Fruit fly (Drosophila melanogaster) whole organism, embryonic: ENCODE measurements around the gene CG7742.

Source experiments
- Ada2b ChIP-seq: fragments of 200-800 bp; sonication (Bioruptor generic); IDR thresholded peaks from 2 replicates; pipeline ENCODE4 v1.3.6; 2022; ENCODE audit warnings: missing biosample characterization, missing genetic modification characterization
- Adf1 ChIP-seq: fragments of 200-800 bp; sonication (Bioruptor generic); IDR thresholded peaks from 2 replicates; pipeline ENCODE4 v1.3.6; 2022; ENCODE audit warnings: missing biosample characterization, missing genetic modification characterization
- Atf-2 ChIP-seq: fragments of 200-800 bp; sonication (Bioruptor generic); optimal IDR thresholded peaks from 2 replicates; lab custom pipeline; 2016; ENCODE audit warnings: missing biosample characterization, missing genetic modification characterization
- BEAF-32 ChIP-seq: fragments of 200-800 bp; sonication (Bioruptor generic); optimal IDR thresholded peaks from 3 replicates; lab custom pipeline; 2017; ENCODE audit warnings: missing biosample characterization, missing genetic modification characterization, mild to moderate bottlenecking, moderate library complexity, missing genetic modification reagents
- CG10147 ChIP-seq: fragments of 200-800 bp; sonication (Bioruptor generic); optimal IDR thresholded peaks from 2 replicates; lab custom pipeline; 2019; ENCODE audit warnings: missing biosample characterization, mild to moderate bottlenecking, missing genetic modification characterization, moderate library complexity
- CG10654 ChIP-seq: fragments of 200-800 bp; sonication (Bioruptor generic); optimal IDR thresholded peaks from 2 replicates; lab custom pipeline; 2016; ENCODE audit warnings: missing biosample characterization, missing genetic modification characterization
- CG11247 ChIP-seq: fragments of 200-800 bp; sonication (Bioruptor generic); IDR thresholded peaks from 2 replicates; pipeline ENCODE4 v1.3.6; 2022; ENCODE audit warnings: missing biosample characterization, missing genetic modification characterization
- CG12391 ChIP-seq: fragments of 200-800 bp; sonication (Bioruptor generic); optimal IDR thresholded peaks from 3 replicates; lab custom pipeline; 2018; ENCODE audit warnings: missing biosample characterization, mild to moderate bottlenecking, missing genetic modification characterization, moderate library complexity
- CG12659 ChIP-seq: fragments of 200-800 bp; sonication (Bioruptor generic); optimal IDR thresholded peaks from 3 replicates; lab custom pipeline; 2017; ENCODE audit warnings: mild to moderate bottlenecking, missing biosample characterization, missing genetic modification reagents, missing genetic modification characterization
- CG13424 ChIP-seq: fragments of 200-800 bp; sonication (Bioruptor generic); optimal IDR thresholded peaks from 2 replicates; lab custom pipeline; 2019; ENCODE audit warnings: missing biosample characterization, mild to moderate bottlenecking, missing genetic modification characterization, moderate library complexity
- CG13894 ChIP-seq: fragments of 200-800 bp; sonication (Bioruptor generic); optimal IDR thresholded peaks from 3 replicates; lab custom pipeline; 2018; ENCODE audit warnings: missing biosample characterization, mild to moderate bottlenecking, missing genetic modification characterization, moderate library complexity
- CG14014 ChIP-seq: fragments of 200-800 bp; sonication (Bioruptor generic); IDR thresholded peaks from 2 replicates; pipeline ENCODE4 v1.3.6; 2022; ENCODE audit warnings: missing biosample characterization, missing genetic modification characterization
- CG15073 ChIP-seq: fragments of 200-800 bp; sonication (Bioruptor generic); optimal IDR thresholded peaks from 2 replicates; lab custom pipeline; 2016; ENCODE audit warnings: missing biosample characterization, missing genetic modification characterization
- CG17612 ChIP-seq: fragments of 200-800 bp; sonication (Bioruptor generic); IDR thresholded peaks from 2 replicates; pipeline ENCODE4 v1.3.6; 2022; ENCODE audit warnings: missing biosample characterization, missing genetic modification characterization
- CG2199 ChIP-seq: fragments of 200-800 bp; sonication (Bioruptor generic); IDR thresholded peaks from 3 replicates; pipeline ENCODE4 v1.3.6; 2022; ENCODE audit warnings: missing biosample characterization, missing genetic modification characterization
- CG2875 ChIP-seq: fragments of 200-800 bp; sonication (Bioruptor generic); optimal IDR thresholded peaks from 2 replicates; lab custom pipeline; 2017; ENCODE audit warnings: missing biosample characterization, mild to moderate bottlenecking, missing genetic modification characterization, missing genetic modification reagents
- CG4820 ChIP-seq: fragments of 200-800 bp; sonication (Bioruptor generic); optimal IDR thresholded peaks from 3 replicates; lab custom pipeline; 2016; ENCODE audit warnings: missing biosample characterization, missing genetic modification characterization
- CG7839 ChIP-seq: fragments of 200-800 bp; sonication (Bioruptor generic); optimal IDR thresholded peaks from 3 replicates; lab custom pipeline; 2018; ENCODE audit warnings: missing biosample characterization, mild to moderate bottlenecking, missing genetic modification characterization, moderate library complexity
- CG9797 ChIP-seq: fragments of 200-800 bp; sonication (Bioruptor generic); optimal IDR thresholded peaks from 3 replicates; lab custom pipeline; 2018; ENCODE audit warnings: missing biosample characterization, mild to moderate bottlenecking, missing genetic modification characterization
- CTCF ChIP-seq: fragments of 200-800 bp; sonication (Bioruptor generic); optimal IDR thresholded peaks from 2 replicates; lab custom pipeline; 2017; ENCODE audit warnings: missing biosample characterization, mild to moderate bottlenecking, missing genetic modification characterization, moderate library complexity
- Dll ChIP-seq: fragments of 200-800 bp; sonication (Bioruptor generic); IDR thresholded peaks from 4 replicates; pipeline ENCODE4 v1.3.6; 2022; ENCODE audit warnings: missing biosample characterization, missing genetic modification characterization; ENCODE audit not compliant: partially characterized antibody
- Doc2 ChIP-seq: fragments of 200-800 bp; sonication (Bioruptor generic); IDR thresholded peaks from 2 replicates; pipeline ENCODE4 v1.3.6; 2022; ENCODE audit warnings: missing biosample characterization, missing genetic modification characterization
- Hr39 ChIP-seq: fragments of >200 bp; optimal IDR thresholded peaks from 2 replicates; lab custom pipeline; 2017
- Lim3 ChIP-seq: fragments of 200-800 bp; sonication (Bioruptor generic); IDR thresholded peaks from 2 replicates; pipeline ENCODE4 v1.3.6; 2022; ENCODE audit warnings: missing biosample characterization, missing genetic modification characterization
- NC2β ChIP-seq: fragments of 200-800 bp; sonication (Bioruptor generic); optimal IDR thresholded peaks from 2 replicates; lab custom pipeline; 2016; ENCODE audit warnings: missing biosample characterization, missing genetic modification characterization
- Neu2 ChIP-seq: fragments of 200-800 bp; sonication (Bioruptor generic); optimal IDR thresholded peaks from 3 replicates; lab custom pipeline; 2016; ENCODE audit warnings: missing biosample characterization, missing genetic modification characterization, borderline replicate concordance
- Side ChIP-seq: fragments of 200-800 bp; sonication (Bioruptor generic); optimal IDR thresholded peaks from 2 replicates; lab custom pipeline; 2016; ENCODE audit warnings: missing biosample characterization, missing genetic modification characterization
- Stat92E ChIP-seq, 3 experiments: fragments of >200 bp in 2 of 3; fragments of 200-800 bp in 1 of 3; sonication (Bioruptor generic) in 1 of 3; optimal IDR thresholded peaks; 2 replicates each; lab custom pipeline; 2017 to 2019; ENCODE audit warnings: missing biosample characterization in 3 of 3, missing genetic modification characterization in 3 of 3, mild to moderate bottlenecking in 1 of 3, moderate library complexity in 1 of 3
- ac ChIP-seq: fragments of 200-800 bp; sonication (Bioruptor generic); optimal IDR thresholded peaks from 3 replicates; lab custom pipeline; 2017; ENCODE audit warnings: missing biosample characterization, mild to moderate bottlenecking, missing genetic modification characterization
- al ChIP-seq: fragments of 200-800 bp; sonication (Bioruptor generic); IDR thresholded peaks from 2 replicates; pipeline ENCODE4 v1.3.6; 2022; ENCODE audit warnings: missing biosample characterization, missing genetic modification characterization
- ap ChIP-seq: fragments of 200-800 bp; sonication (Bioruptor generic); IDR thresholded peaks from 2 replicates; pipeline ENCODE4 v1.3.6; 2022; ENCODE audit warnings: missing biosample characterization, missing genetic modification characterization
- bsh ChIP-seq, 2 experiments: fragments of 200-800 bp; sonication (Bioruptor generic); optimal IDR thresholded peaks; 2 replicates each; lab custom pipeline; 2017 to 2018; ENCODE audit warnings: mild to moderate bottlenecking in 2 of 2, missing biosample characterization in 2 of 2, missing genetic modification characterization in 2 of 2, moderate library complexity in 1 of 2
- chn ChIP-seq: fragments of 200-800 bp; sonication (Bioruptor generic); optimal IDR thresholded peaks from 2 replicates; lab custom pipeline; 2016; ENCODE audit warnings: missing biosample characterization, missing genetic modification characterization
- crp ChIP-seq, 2 experiments: fragments of 200-800 bp; sonication (Bioruptor generic); optimal IDR thresholded peaks; 2 replicates in 1 of 2; 3 replicates in 1 of 2; lab custom pipeline; 2017; ENCODE audit warnings: missing biosample characterization in 2 of 2, missing genetic modification characterization in 2 of 2, mild to moderate bottlenecking in 1 of 2, moderate library complexity in 1 of 2
- danr ChIP-seq: fragments of 200-800 bp; sonication (Bioruptor generic); IDR thresholded peaks from 2 replicates; pipeline ENCODE4 v1.3.6; 2022; ENCODE audit warnings: missing biosample characterization, missing genetic modification characterization
- dimm ChIP-seq: fragments of 200-800 bp; sonication (Bioruptor generic); IDR thresholded peaks from 2 replicates; pipeline ENCODE4 v1.3.6; 2022; ENCODE audit warnings: missing biosample characterization, missing genetic modification characterization
- dmrt99B ChIP-seq: fragments of 200-800 bp; sonication (Bioruptor generic); optimal IDR thresholded peaks from 2 replicates; lab custom pipeline; 2018; ENCODE audit warnings: missing biosample characterization, mild to moderate bottlenecking, missing genetic modification characterization, moderate library complexity
- ewg ChIP-seq: fragments of 200-800 bp; sonication (Bioruptor generic); optimal IDR thresholded peaks from 3 replicates; lab custom pipeline; 2017; ENCODE audit warnings: mild to moderate bottlenecking, missing biosample characterization, missing genetic modification reagents, missing genetic modification characterization
- hkb ChIP-seq, 2 experiments: fragments of 200-800 bp in 1 of 2; fragments of >200 bp in 1 of 2; sonication (Bioruptor generic) in 1 of 2; IDR thresholded peaks in 1 of 2; optimal IDR thresholded peaks in 1 of 2; 2 replicates each; pipeline versions ENCODE4 v1.3.6 to Lab custom; 2017 to 2022; ENCODE audit warnings: missing biosample characterization in 1 of 2, missing genetic modification characterization in 1 of 2
- kay ChIP-seq: fragments of 200-800 bp; sonication (Bioruptor generic); optimal IDR thresholded peaks from 2 replicates; lab custom pipeline; 2016; ENCODE audit warnings: missing biosample characterization, missing genetic modification characterization
- luna ChIP-seq: fragments of 200-800 bp; sonication (Bioruptor generic); optimal IDR thresholded peaks from 2 replicates; lab custom pipeline; 2016; ENCODE audit warnings: missing biosample characterization, missing genetic modification characterization
- nom ChIP-seq: fragments of 200-800 bp; sonication (Bioruptor generic); optimal IDR thresholded peaks from 2 replicates; lab custom pipeline; 2017; ENCODE audit warnings: missing biosample characterization, missing genetic modification characterization, mild to moderate bottlenecking, moderate library complexity, missing genetic modification reagents
- p53 ChIP-seq: fragments of 200-800 bp; sonication (Bioruptor generic); optimal IDR thresholded peaks from 2 replicates; lab custom pipeline; 2016; ENCODE audit warnings: missing biosample characterization, missing genetic modification characterization
- sob ChIP-seq: fragments of 200-800 bp; sonication (Bioruptor generic); IDR thresholded peaks from 2 replicates; pipeline ENCODE4 v1.3.6; 2022; ENCODE audit warnings: missing biosample characterization, missing genetic modification characterization
- sug ChIP-seq: fragments of 200-800 bp; optimal IDR thresholded peaks from 2 replicates; lab custom pipeline; 2019; ENCODE audit warnings: missing biosample characterization, mild to moderate bottlenecking, missing genetic modification characterization, moderate library complexity
- tna ChIP-seq: fragments of 200-800 bp; sonication (Bioruptor generic); IDR thresholded peaks from 2 replicates; pipeline ENCODE4 v1.3.6; 2022; ENCODE audit warnings: missing biosample characterization, missing genetic modification characterization; ENCODE audit not compliant: partially characterized antibody
- toy ChIP-seq: fragments of 200-800 bp; sonication (Bioruptor generic); IDR thresholded peaks from 2 replicates; pipeline ENCODE4 v1.3.6; 2022; ENCODE audit warnings: missing biosample characterization, missing genetic modification characterization
- tx ChIP-seq: fragments of 200-800 bp; sonication (Bioruptor generic); optimal IDR thresholded peaks from 2 replicates; lab custom pipeline; 2016; ENCODE audit warnings: missing biosample characterization, missing genetic modification characterization
- zfh2 ChIP-seq: fragments of 200-800 bp; sonication (Bioruptor generic); optimal IDR thresholded peaks from 2 replicates; lab custom pipeline; 2016; ENCODE audit warnings: missing biosample characterization, missing genetic modification characterization

CG7742 gene

DNA sequence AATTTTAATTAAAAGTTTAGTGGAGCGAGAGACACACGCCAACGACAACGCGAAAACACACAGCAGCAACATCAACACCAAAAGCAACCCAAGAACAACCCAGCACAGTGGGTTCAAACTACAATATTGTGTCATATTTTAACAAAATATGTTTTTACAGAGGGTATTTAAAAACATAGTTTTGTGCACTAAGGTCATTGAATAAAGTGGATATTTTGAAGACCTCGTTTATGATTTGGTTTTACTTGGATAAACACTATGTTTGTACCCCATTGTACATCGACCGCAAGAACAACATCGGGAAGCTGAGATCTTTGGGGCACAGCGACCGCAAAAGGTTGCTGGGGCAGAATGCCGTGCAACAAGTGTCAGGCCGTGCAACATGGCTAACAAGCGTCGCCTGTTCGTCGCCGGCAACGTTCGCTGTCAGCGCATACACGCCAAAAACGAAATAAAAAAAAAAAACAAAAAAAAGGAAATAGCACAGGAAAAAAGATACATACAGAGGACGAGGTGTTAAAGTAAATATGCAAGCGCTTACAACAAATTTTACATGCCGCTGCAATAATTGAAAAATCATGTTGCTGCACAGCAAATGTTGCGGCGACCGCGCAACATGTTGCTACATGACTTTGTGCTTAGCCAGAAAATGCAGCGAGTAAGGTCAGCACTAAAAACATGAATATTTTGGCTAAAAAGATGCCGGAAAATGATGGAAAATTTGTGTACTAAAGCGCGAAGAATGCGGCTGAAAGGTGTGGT, 46.5 kb upstream of the CG7742 start (continued):
- no peak for TF ChIP-seq hkb (optimal IDR thresholded peaks at IDR 0.05; lab: Kevin White, UChicago)
- TF ChIP-seq hkb (GFP tag; IDR thresholded peaks at IDR 0.05; lab: Robert Waterston, UW): 0 out of 2 replicates have a peak, but pooled peaks have one; percentile 30
- no peak for TF ChIP-seq p53 (GFP tag; lab: Kevin White, UChicago)
- TF ChIP-seq Atf-2 (GFP tag; lab: Kevin White, UChicago): no peak
- TF ChIP-seq CG17612 (GFP tag; lab: Robert Waterston, UW): no peak
- TF ChIP-seq ap: 0 out of 2 replicates have a peak, but pooled peaks have one; percentile 17
- peak; percentile 36 for TF ChIP-seq CG7839 (tag; lab: Kevin White, UChicago)
- TF ChIP-seq sug (tag; lab: Kevin White, UChicago): no peak
- no peak for TF ChIP-seq NC2β (GFP tag; lab: Kevin White, UChicago)
- TF ChIP-seq CG13894 (tag; lab: Kevin White, UChicago): no peak
- no peak for TF ChIP-seq tna (GFP tag; lab: Robert Waterston, UW)
- TF ChIP-seq CG13424 (tag; lab: Kevin White, UChicago): no peak
- TF ChIP-seq Dll: 0 out of 4 replicates have a peak, but pooled peaks have one; percentile 20
- TF ChIP-seq tx (GFP tag; lab: Kevin White, UChicago): no peak
- TF ChIP-seq CG2875 (GFP tag; lab: Kevin White, UChicago): peak; percentile 30
- TF ChIP-seq Ada2b (GFP tag; lab: Robert Waterston, UW): 0 out of 2 replicates have a peak, but pooled peaks have one; percentile 11
- TF ChIP-seq dmrt99B (tag; lab: Kevin White, UChicago): no peak
- no peak for TF ChIP-seq toy (GFP tag; lab: Robert Waterston, UW)
- no peak for TF ChIP-seq CG15073 (GFP tag; lab: Kevin White, UChicago)
- TF ChIP-seq CTCF (GFP tag; lab: Kevin White, UChicago): no peak
- no peak for TF ChIP-seq crp (GFP tag; optimal IDR thresholded peaks at IDR 0.05; lab: Kevin White, UChicago)
- TF ChIP-seq Lim3: no peak
- TF ChIP-seq CG11247 (GFP tag; lab: Robert Waterston, UW): no peak
- TF ChIP-seq nom: peak; percentile 90
- TF ChIP-seq CG2199 (GFP tag; lab: Robert Waterston, UW): 0 out of 3 replicates have a peak, but pooled peaks have one; percentile 23
- TF ChIP-seq kay: no peak
- TF ChIP-seq CG10654: no peak
- TF ChIP-seq Neu2: no peak
- no peak for TF ChIP-seq BEAF-32
- TF ChIP-seq CG9797 (GFP tag; lab: Kevin White, UChicago): no peak
- TF ChIP-seq Stat92E (GFP tag; optimal IDR thresholded peaks at IDR 0.05; lab: Kevin White, UChicago): no peak
- TF ChIP-seq ewg (GFP tag; lab: Kevin White, UChicago): no peak
- TF ChIP-seq Side (GFP tag; lab: Kevin White, UChicago): peak; percentile 0
- peak; percentile 66 to 75 for TF ChIP-seq bsh (GFP tag; optimal IDR thresholded peaks at IDR 0.05; lab: Kevin White, UChicago)
- no peak for TF ChIP-seq Adf1
- 0 out of 2 replicates have a peak, but pooled peaks have one; percentile 18 for TF ChIP-seq sob (GFP tag; lab: Robert Waterston, UW)
- no peak for TF ChIP-seq Hr39 (lab: Kevin White, UChicago)
- peak; percentile 18 for TF ChIP-seq CG12391 (tag; lab: Kevin White, UChicago)
- TF ChIP-seq luna: no peak
- TF ChIP-seq ac (GFP tag; lab: Kevin White, UChicago): no peak
- TF ChIP-seq CG14014 (GFP tag; lab: Robert Waterston, UW): no peak
- TF ChIP-seq Doc2 (GFP tag; lab: Robert Waterston, UW): no peak
- no peak for TF ChIP-seq dimm (GFP tag; lab: Robert Waterston, UW)
- no peak for TF ChIP-seq CG12659 (GFP tag; lab: Kevin White, UChicago)
- no peak for TF ChIP-seq danr (GFP tag; lab: Robert Waterston, UW)
- TF ChIP-seq al (GFP tag; lab: Robert Waterston, UW): no peak
- no peak for TF ChIP-seq zfh2 (GFP tag; lab: Kevin White, UChicago)
- peak; percentile 28 for TF ChIP-seq chn (GFP tag; lab: Kevin White, UChicago)
- no peak for TF ChIP-seq CG10147 (GFP tag; lab: Kevin White, UChicago)
- TF ChIP-seq CG4820 (GFP tag; lab: Kevin White, UChicago): peak; percentile 34
